Worm (Caenorhabditis elegans): Measurements from ENCODE around the gene srab-1.

DNA sequence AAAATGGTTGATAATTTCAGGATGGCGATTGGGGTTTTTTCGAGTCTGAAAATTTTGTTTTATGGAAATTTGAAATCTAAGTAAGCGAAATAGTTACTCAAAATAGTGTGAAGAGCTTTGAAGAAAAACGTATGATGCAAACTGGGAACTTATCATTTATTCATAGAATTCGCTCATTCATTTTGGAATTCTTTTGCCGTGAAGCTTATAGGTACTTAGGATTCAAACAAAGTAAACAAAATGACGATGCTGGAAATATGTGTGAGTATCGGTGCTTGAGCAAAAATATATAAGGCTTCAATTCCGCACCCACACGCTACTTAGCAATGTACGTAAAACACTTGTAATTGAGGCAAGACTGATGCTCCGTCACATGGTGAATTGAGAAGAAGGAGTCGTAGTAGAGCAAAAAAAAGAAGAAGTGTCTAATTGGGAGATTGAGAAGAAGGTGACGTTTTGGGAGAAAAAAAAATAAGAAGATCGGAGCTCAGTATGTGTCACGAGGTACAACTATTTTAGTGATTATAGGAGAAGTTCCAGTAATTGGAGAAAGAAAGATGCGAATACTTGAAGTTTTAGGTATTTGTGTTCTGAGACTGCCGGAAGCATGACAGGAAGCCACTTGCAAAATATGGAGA lies 12.3 kb downstream of the srab-1 start, which contains the start of gene glb-32:
- TF ChIP-seq unc-39 (tag; optimal IDR thresholded peaks at IDR 0.05): no peak
- TF ChIP-seq unc-62 (GFP tag; optimal IDR thresholded peaks at IDR 0.05): no peak
- no peak for TF ChIP-seq nhr-237 (tag; optimal IDR thresholded peaks at IDR 0.05)
- TF ChIP-seq nhr-12 (tag; optimal IDR thresholded peaks at IDR 0.05): no peak
- no peak for TF ChIP-seq ztf-11 (tag; optimal IDR thresholded peaks at IDR 0.05)
- no peak for TF ChIP-seq snpc-4 (tag; optimal IDR thresholded peaks at IDR 0.05)
- TF ChIP-seq pha-4 (tag; optimal IDR thresholded peaks at IDR 0.05): no peak
- TF ChIP-seq ces-1 (GFP tag; optimal IDR thresholded peaks at IDR 0.05): no peak
- TF ChIP-seq elt-3 (tag; optimal IDR thresholded peaks at IDR 0.05): no peak
